Worm (Caenorhabditis elegans): ENCODE results near the gene uggt-1.

ce11 chrX:7522595-7522994, 21.8 kb upstream of the uggt-1 start:
- TF ChIP-seq ceh-31 (tag; optimal IDR thresholded peaks at IDR 0.05): no peak
- peak; percentile 4 for TF ChIP-seq tbx-2 (tag; optimal IDR thresholded peaks at IDR 0.05)
- no peak for TF ChIP-seq ceh-2 (tag; optimal IDR thresholded peaks at IDR 0.05)
- no peak for TF ChIP-seq fkh-10 (GFP tag; optimal IDR thresholded peaks at IDR 0.05)
- TF ChIP-seq pat-9 (tag; optimal IDR thresholded peaks at IDR 0.05): no peak
